Worm (Caenorhabditis elegans) whole organism, L2 larva: Measurements from ENCODE around the gene C07A9.5.

Experiments
- aly-2 ChIP-seq: fragments of 150-350 bp; optimal IDR thresholded peaks from 2 replicates; lab custom pipeline; 2014; ENCODE audit warnings: missing biosample characterization, missing genetic modification characterization
- ama-1 ChIP-seq: fragments of 150-350 bp; optimal IDR thresholded peaks from 2 replicates; lab custom pipeline; 2018; ENCODE audit warnings: inconsistent platforms
- blmp-1 ChIP-seq: sonication (generic microtip); optimal IDR thresholded peaks from 2 replicates; lab custom pipeline; 2017; ENCODE audit warnings: missing genetic modification characterization, mild to moderate bottlenecking, missing compliant biosample characterization, antibody characterized with exemption, moderate library complexity; ENCODE audit not compliant: insufficient read depth
- egl-27 ChIP-seq: sonication (generic microtip); optimal IDR thresholded peaks from 3 replicates; lab custom pipeline; 2017; ENCODE audit warnings: missing biosample characterization, missing genetic modification reagents, missing genetic modification characterization
- fos-1 ChIP-seq: fragments of 150-350 bp; optimal IDR thresholded peaks from 2 replicates; lab custom pipeline; 2014; ENCODE audit warnings: missing biosample characterization, missing genetic modification characterization
- lin-11 ChIP-seq: fragments of 150-350 bp; sonication (generic microtip); optimal IDR thresholded peaks from 2 replicates; lab custom pipeline; 2014; ENCODE audit warnings: missing biosample characterization, missing genetic modification characterization, inconsistent platforms, mixed read lengths
- skn-1 ChIP-seq: sonication (generic microtip); optimal IDR thresholded peaks from 2 replicates; lab custom pipeline; 2017; ENCODE audit warnings: missing biosample characterization, missing genetic modification characterization
- unc-62 ChIP-seq: fragments of 150-350 bp; optimal IDR thresholded peaks from 2 replicates; lab custom pipeline; 2014; ENCODE audit warnings: missing biosample characterization, missing genetic modification reagents, missing genetic modification characterization
- ztf-11 ChIP-seq: sonication (generic microtip); optimal IDR thresholded peaks from 2 replicates; lab custom pipeline; 2017; ENCODE audit warnings: missing biosample characterization, missing genetic modification characterization

DNA sequence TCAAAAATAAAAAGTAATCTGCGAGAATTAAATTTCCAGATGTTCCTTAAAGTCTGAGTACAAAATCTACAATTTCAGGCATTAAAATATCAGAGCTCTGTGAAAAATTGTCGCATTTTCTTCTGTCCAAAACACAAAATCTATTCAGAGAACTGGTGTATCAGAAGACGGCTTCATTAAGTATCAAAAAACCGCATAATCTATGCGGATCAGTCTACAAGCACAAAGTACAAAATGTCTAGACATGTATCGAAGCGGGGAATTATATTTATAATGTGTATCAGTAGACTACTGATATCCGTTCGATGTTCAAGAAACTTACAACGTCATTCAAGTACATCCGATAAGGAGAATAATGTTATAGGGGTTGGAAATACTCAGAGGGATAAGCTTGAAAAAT, 13.1 kb downstream of the C07A9.5 start:
- TF ChIP-seq fos-1 (no peak), lin-11 (no peak), blmp-1 (tag; lab: Kevin White, UChicago) (no peak), egl-27 (tag; lab: Kevin White, UChicago) (no peak), skn-1 (tag; lab: Kevin White, UChicago) (no peak), aly-2 (tag; lab: Kevin White, UChicago) (no peak), ama-1 (lab: Kevin White, UChicago) (no peak), ztf-11 (tag; lab: Kevin White, UChicago) (no peak), unc-62 (GFP tag; lab: Kevin White, UChicago) (no peak)
